Fruit fly (Drosophila melanogaster) Kc167 (cell line): Measurements from ENCODE around the gene CG14598.

Source experiments
- Myc ChIP-seq: fragments of >200 bp; optimal IDR thresholded peaks from 2 replicates; lab custom pipeline; 2017; ENCODE audit warnings: missing external identifiers
- Sin3A ChIP-seq: fragments of >200 bp; optimal IDR thresholded peaks from 2 replicates; lab custom pipeline; 2018; ENCODE audit warnings: missing external identifiers
- h ChIP-seq: fragments of >200 bp; optimal IDR thresholded peaks from 3 replicates; lab custom pipeline; 2018; ENCODE audit warnings: missing external identifiers
- insv ChIP-seq: fragments of >200 bp; optimal IDR thresholded peaks from 3 replicates; lab custom pipeline; 2018; ENCODE audit warnings: missing external identifiers
- psq ChIP-seq: fragments of >200 bp; optimal IDR thresholded peaks from 2 replicates; lab custom pipeline; 2017; ENCODE audit warnings: missing external identifiers
- ttk ChIP-seq: sonication (Bioruptor generic); optimal IDR thresholded peaks from 2 replicates; lab custom pipeline; 2017; ENCODE audit warnings: missing external identifiers

CG14598 gene

DNA sequence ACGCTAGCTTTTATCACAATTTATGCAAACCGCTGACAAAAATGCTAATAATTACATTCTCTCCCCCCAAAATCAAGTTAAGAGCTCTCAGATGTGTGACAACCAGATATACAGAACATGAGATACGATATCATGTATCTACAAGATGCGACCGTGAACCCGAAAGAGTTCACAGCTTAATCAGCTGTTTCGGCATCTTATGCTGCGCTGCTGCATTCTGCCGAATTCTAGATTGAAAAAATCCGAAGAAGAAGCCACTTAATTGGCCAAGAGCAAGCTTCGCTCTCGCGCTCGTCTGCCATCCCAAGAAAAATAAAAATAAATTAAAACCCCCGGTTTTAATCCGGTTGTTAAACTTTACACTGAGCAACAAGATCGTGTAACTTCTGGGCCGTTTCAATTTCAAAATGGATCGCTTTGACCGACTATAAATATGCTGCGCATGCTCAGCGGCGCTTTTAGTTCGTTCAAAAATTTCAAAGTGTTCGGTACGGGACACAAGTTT is at the start of gene CG14598:
TSS of gene CG14598 (plus strand) at position 455 of the 505 bp plus-strand sequence.
- no peak for TF ChIP-seq h (lab: Kevin White, UChicago)
- no peak for TF ChIP-seq ttk (lab: Kevin White, UChicago)
- no peak for TF ChIP-seq Myc
- no peak for TF ChIP-seq psq
- no peak for TF ChIP-seq Sin3A (lab: Kevin White, UChicago)
- TF ChIP-seq insv (lab: Kevin White, UChicago): no peak

DNA sequence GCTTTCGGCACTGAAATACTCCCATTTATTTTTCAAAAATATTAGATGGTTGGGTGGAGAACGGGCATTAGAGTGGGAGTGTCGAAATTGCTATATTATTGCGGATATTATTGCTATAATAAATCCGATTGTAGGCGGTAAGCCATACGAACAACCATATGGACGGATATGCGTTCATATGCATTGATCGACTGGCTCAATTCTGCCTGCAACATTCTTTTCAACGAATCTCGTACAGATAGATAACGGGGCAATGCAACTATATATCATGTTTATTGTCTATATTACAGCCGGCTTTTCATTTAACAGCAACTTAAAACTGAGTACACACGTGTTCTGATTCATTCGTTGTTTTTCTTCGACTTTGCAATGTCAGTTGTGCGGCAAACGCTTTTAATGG is 48.4 kb upstream of the CG14598 start, which contains the start of gene CG42650:
TSS of gene CG42650 (plus strand) at position 301 of the 400 bp plus-strand sequence.
- TF ChIP-seq Sin3A (lab: Kevin White, UChicago): no peak
- TF ChIP-seq insv (lab: Kevin White, UChicago): no peak

DNA sequence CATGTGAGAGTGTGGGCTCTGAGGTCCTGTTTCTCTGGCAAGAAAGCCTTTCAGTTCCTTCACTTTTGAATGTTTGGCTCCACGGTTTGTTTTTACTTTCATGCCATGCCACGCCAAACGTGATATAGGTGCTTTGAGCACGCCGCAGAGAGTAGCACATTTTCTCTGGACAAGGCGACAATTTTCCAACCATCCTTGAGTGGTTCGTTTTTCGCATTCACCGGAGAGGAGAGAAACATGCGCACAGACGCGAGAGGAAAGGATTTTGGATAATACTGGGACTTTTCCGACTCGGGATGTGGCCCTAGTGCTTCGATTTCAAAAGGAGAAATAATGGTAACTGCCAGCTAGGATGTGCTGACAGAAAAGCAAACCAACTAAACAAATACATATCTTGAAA is 45.5 kb upstream of the CG14598 start:
- TF ChIP-seq Sin3A (lab: Kevin White, UChicago): no peak
- no peak for TF ChIP-seq insv (lab: Kevin White, UChicago)
- no peak for TF ChIP-seq Myc
- TF ChIP-seq psq: no peak
- TF ChIP-seq h (lab: Kevin White, UChicago): no peak
- no peak for TF ChIP-seq ttk (lab: Kevin White, UChicago)

DNA sequence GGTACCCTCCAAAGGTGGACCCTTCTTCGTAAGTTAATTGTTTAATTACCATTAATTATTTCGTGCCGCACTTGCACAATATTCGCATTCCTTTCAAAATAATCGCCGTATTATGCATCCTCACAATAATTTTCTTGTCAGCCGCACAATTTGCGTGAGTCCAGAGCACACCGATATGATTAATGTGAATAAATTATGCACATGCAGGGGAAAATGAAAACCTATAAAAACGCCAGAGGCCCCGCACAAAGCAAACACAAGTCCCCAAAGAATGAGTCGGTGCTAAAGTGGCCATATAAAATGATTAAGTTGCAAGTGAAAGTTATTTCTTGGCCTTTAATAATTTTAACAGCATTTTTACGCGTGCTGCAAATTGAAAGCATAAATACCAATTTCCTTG is 33.0 kb upstream of the CG14598 start, which contains the start of gene Ir84a:
TSS of gene Ir84a (plus strand) at position 301 of the 400 bp plus-strand sequence.
- no peak for TF ChIP-seq ttk (lab: Kevin White, UChicago)
- TF ChIP-seq Myc: no peak
- TF ChIP-seq psq: no peak
- no peak for TF ChIP-seq h (lab: Kevin White, UChicago)

DNA sequence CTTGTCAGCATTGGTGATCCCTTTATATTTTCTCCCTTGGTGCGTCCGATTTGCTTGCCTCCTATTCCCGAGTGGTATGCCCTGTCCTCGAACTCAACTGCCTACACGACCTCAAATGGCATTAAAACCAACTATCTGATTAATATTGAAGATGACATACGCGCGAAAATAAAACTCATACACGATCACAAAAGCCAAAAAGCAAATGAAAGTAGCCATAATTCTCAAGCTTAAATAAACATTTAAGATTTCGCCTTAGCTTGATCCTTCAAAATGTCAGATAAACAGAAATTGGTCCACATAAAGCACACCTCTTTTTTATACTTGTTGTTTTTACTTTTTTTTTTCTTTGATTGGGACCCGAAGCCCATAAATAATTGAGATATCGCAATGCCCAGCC is 19.1 kb upstream of the CG14598 start, which contains the start of gene wa-cup:
TSS of gene wa-cup (plus strand) at position 301 of the 400 bp plus-strand sequence.
- TF ChIP-seq ttk (lab: Kevin White, UChicago): no peak
- no peak for TF ChIP-seq insv (lab: Kevin White, UChicago)
- no peak for TF ChIP-seq psq
- TF ChIP-seq Myc: no peak
- TF ChIP-seq Sin3A (lab: Kevin White, UChicago): no peak
- TF ChIP-seq h (lab: Kevin White, UChicago): no peak

DNA sequence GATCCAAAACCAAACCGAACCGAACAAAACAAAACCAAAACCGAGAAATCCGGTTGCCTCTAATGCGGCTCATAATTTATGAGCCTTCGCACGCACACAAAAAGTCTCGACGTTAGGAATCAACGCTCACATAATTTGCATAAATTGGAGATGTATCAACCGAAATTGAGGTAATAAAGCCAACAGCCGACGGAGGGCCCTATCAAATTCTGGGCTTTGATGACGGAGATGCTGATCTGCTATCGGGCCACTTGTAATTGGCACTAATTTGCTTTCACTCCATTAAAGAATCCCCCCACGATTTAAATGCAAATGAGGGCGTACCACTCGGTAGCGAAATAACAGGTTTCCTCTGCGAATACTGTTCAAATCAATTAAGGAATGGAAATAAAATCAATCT is 691 bp upstream of the CG14598 start:
- no peak for TF ChIP-seq ttk (lab: Kevin White, UChicago)
- TF ChIP-seq Myc: no peak
- no peak for TF ChIP-seq Sin3A (lab: Kevin White, UChicago)
- no peak for TF ChIP-seq insv (lab: Kevin White, UChicago)
- TF ChIP-seq h (lab: Kevin White, UChicago): no peak
- TF ChIP-seq psq: no peak

DNA sequence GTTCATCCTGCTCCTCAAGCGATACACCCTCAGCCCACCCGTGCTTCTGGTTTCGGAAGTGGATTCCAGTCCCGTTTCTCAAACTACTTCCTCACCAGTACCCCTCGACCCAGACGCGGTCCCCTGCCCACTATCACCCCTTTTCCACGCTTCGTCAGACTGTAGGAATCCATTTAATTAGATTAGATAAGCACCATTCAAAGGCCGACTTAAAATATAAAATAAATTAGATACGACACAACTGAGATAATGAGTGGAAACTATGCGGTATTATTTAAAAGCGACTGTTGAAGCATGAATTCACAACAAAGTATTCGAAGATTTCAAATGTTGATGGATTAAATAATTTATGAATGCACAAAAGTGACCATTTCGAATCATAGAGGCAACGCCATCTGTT is 1.8 kb downstream of the CG14598 start:
- no peak for TF ChIP-seq h (lab: Kevin White, UChicago)
- TF ChIP-seq Sin3A (lab: Kevin White, UChicago): no peak
- no peak for TF ChIP-seq Myc
- no peak for TF ChIP-seq psq
- no peak for TF ChIP-seq ttk (lab: Kevin White, UChicago)
- no peak for TF ChIP-seq insv (lab: Kevin White, UChicago)

DNA sequence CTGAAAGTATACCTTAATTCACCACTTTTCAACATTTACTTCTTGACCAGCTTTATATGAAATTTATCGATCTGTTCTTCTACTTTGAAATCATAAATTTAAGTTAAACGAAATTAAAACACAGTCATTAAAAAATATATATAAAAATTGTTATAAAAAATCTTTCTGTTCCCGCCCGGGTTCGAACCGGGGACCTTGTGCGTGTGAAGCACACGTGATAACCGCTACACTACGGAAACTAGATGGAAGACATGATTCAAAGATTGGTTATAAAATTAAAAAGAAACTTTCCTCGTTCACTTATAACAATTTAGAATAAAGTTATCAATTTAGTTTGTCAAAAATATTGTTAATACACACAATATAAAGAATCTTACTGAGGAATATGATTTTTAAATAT is 32.3 kb downstream of the CG14598 start:
- TF ChIP-seq insv (lab: Kevin White, UChicago) (no peak), h (lab: Kevin White, UChicago) (no peak), Sin3A (lab: Kevin White, UChicago) (no peak), psq (no peak), ttk (lab: Kevin White, UChicago) (no peak), Myc (no peak)

DNA sequence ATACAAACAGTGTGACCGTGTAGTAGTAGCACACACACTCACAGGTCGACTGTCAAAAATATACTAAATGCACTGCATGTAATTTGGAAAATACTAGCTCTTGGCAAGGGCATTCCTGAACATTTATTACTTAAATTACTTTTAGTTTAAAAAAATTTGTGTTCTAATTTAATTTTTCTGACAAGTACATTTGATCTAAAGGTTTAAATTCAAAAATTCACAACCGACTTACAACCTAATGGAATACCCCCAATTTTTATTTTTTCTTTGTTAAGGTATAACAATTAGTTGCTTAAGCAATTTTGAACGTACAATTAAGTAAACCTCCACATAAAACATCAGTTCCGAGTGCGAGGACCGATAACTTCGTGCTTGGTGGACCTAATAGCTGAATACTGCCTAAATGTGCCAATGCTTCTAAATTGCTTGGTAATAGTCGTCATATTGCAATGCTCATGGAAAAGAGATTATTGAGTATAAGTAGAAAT is 34.3 kb downstream of the CG14598 start, which contains the start of gene CG1142:
TSS of gene CG1142 (minus strand) at position 15 of the 488 bp plus-strand sequence.
- TF ChIP-seq ttk (lab: Kevin White, UChicago): no peak
- no peak for TF ChIP-seq Sin3A (lab: Kevin White, UChicago)
- no peak for TF ChIP-seq Myc
- no peak for TF ChIP-seq h (lab: Kevin White, UChicago)
- no peak for TF ChIP-seq psq
- no peak for TF ChIP-seq insv (lab: Kevin White, UChicago)

DNA sequence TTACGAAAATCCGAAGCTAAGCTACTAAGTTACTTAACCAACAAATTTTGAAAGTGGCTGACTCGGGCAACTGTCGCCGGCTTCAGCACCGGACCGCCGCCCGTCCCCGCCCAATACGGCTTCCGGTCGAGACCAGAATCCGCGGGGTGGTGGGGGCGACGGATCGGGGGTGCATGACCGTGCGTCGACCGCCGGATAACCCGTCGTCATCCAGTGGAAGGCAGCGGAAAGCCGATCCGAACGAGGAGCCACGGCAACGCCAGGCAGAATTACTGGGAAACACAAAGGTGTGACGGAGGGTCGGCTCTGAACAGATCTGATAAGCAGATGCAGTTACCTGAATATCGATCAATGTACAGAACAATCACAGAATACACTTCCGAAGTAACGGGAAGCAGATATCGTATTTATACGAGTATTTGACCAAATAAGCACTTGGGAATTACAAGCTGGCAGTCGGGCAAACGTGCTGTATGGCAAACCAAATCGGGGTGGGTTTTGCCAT is 35.1 kb downstream of the CG14598 start:
- peak; percentile 17 for TF ChIP-seq insv (lab: Kevin White, UChicago)
- TF ChIP-seq Sin3A (lab: Kevin White, UChicago): no peak
- TF ChIP-seq h (lab: Kevin White, UChicago): no peak
- TF ChIP-seq psq: no peak
- no peak for TF ChIP-seq Myc
- no peak for TF ChIP-seq ttk (lab: Kevin White, UChicago)

DNA sequence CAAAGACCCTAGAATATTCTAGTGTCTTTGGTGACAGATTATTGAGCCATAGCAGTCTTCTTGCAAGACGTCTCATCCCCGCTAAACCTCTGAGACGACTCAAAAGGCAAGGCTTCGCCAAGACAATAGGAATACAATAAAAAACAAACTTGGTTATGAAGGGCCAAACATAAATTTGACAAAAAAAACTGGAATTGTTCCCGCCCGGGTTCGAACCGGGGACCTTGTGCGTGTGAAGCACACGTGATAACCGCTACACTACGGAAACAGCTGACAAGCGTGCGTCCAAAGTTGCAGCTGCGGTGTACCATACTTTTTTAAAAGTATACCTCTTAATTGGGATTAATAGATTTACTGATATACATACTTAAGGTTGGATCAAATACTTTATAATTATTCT is 36.1 kb downstream of the CG14598 start:
- TF ChIP-seq psq: no peak
- TF ChIP-seq Sin3A (lab: Kevin White, UChicago): no peak
- TF ChIP-seq ttk (lab: Kevin White, UChicago): no peak
- no peak for TF ChIP-seq h (lab: Kevin White, UChicago)
- no peak for TF ChIP-seq Myc
- no peak for TF ChIP-seq insv (lab: Kevin White, UChicago)

DNA sequence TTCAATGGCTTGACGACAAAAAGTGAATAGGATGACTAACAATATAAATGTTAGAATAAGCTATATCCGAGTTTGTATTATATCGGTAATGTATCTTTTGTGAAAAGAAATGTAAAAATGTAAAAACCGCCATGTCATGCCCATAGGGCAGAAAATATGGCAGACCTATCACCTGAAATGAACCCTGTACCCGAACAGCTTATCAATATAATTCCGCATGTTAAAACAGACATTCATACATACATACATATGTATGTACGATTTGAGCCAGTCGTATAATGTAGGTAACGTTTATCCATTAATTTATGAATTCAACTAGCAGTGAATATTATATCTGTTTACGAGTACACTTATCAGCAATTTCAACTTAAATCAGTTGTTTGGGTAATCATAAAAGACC is 50.3 kb downstream of the CG14598 start:
- TF ChIP-seq psq: no peak

DNA sequence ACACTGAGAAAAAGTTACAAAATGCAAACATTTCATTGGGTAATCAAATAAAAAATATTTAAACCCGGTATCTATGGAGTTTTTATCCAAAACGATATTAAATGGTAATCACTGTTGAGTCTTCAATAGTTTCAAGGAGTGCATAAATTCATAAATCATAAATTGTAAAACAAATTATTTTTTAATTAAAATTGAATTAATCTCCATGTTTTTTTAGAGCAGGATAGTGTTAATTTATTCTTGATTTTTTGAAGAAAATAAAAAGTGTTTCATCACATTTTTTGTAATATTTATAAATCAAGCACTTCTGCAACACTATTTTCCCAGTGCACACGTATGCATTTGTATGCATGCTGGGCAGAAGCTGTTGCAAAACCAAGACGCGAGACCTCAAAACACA is 51.3 kb downstream of the CG14598 start:
- TF ChIP-seq Sin3A (lab: Kevin White, UChicago): no peak
- TF ChIP-seq Myc: no peak
